Fruit fly (Drosophila melanogaster) whole organism, embryonic: Measurements from ENCODE around the gene CG42399.

Experiments
- B-H2 ChIP-seq: fragments of 200-800 bp; sonication (Bioruptor generic); optimal IDR thresholded peaks from 2 replicates; lab custom pipeline; 2018; ENCODE audit warnings: missing biosample characterization, mild to moderate bottlenecking, missing genetic modification characterization
- BEAF-32 ChIP-seq: fragments of 200-800 bp; sonication (Bioruptor generic); optimal IDR thresholded peaks from 3 replicates; lab custom pipeline; 2017; ENCODE audit warnings: missing biosample characterization, missing genetic modification characterization, mild to moderate bottlenecking, moderate library complexity, missing genetic modification reagents
- Bgb ChIP-seq: fragments of 200-800 bp; sonication (Bioruptor generic); IDR thresholded peaks from 2 replicates; pipeline ENCODE4 v1.3.6; 2022; ENCODE audit warnings: missing biosample characterization, missing genetic modification characterization; ENCODE audit not compliant: partially characterized antibody
- CG10321 ChIP-seq: fragments of 200-800 bp; sonication (Bioruptor generic); IDR thresholded peaks from 2 replicates; pipeline ENCODE4 v1.3.6; 2022; ENCODE audit warnings: missing biosample characterization, missing genetic modification characterization
- CG10565 ChIP-seq: fragments of 200-800 bp; sonication (Bioruptor generic); optimal IDR thresholded peaks from 3 replicates; lab custom pipeline; 2016; ENCODE audit warnings: missing biosample characterization, mild to moderate bottlenecking, missing genetic modification characterization
- CG12769 ChIP-seq: fragments of 200-800 bp; sonication (Bioruptor generic); optimal IDR thresholded peaks from 2 replicates; lab custom pipeline; 2019; ENCODE audit warnings: missing biosample characterization, mild to moderate bottlenecking, missing genetic modification characterization, moderate library complexity
- CG13296 ChIP-seq: fragments of 200-800 bp; sonication (Bioruptor generic); optimal IDR thresholded peaks from 3 replicates; lab custom pipeline; 2018; ENCODE audit warnings: missing biosample characterization, mild to moderate bottlenecking, missing genetic modification characterization
- CG16815 ChIP-seq: fragments of 200-800 bp; sonication (Bioruptor generic); optimal IDR thresholded peaks from 3 replicates; lab custom pipeline; 2017; ENCODE audit warnings: missing biosample characterization, mild to moderate bottlenecking, missing genetic modification characterization
- CG31441 ChIP-seq: fragments of 200-800 bp; sonication (Bioruptor generic); IDR thresholded peaks from 2 replicates; pipeline ENCODE4 v1.3.6; 2022; ENCODE audit warnings: missing biosample characterization, missing genetic modification characterization
- CG32772 ChIP-seq: fragments of 200-800 bp; sonication (Bioruptor generic); IDR thresholded peaks from 2 replicates; pipeline ENCODE4 v1.3.6; 2022; ENCODE audit warnings: missing biosample characterization, missing genetic modification characterization
- CG33557 ChIP-seq: fragments of 200-800 bp; sonication (Bioruptor generic); optimal IDR thresholded peaks from 2 replicates; lab custom pipeline; 2019; ENCODE audit warnings: missing biosample characterization, mild to moderate bottlenecking, missing genetic modification characterization, moderate library complexity
- CG3407 ChIP-seq: fragments of 200-800 bp; sonication (Bioruptor generic); optimal IDR thresholded peaks from 2 replicates; lab custom pipeline; 2018; ENCODE audit warnings: missing biosample characterization, mild to moderate bottlenecking, missing genetic modification characterization
- CG7786 ChIP-seq: fragments of 200-800 bp; sonication (Bioruptor generic); optimal IDR thresholded peaks from 2 replicates; lab custom pipeline; 2016; ENCODE audit warnings: missing biosample characterization, missing genetic modification characterization
- CG7963 ChIP-seq: fragments of 200-800 bp; sonication (Bioruptor generic); IDR thresholded peaks from 3 replicates; pipeline ENCODE4 v1.3.6; 2022; ENCODE audit warnings: missing biosample characterization, missing genetic modification characterization; ENCODE audit not compliant: partially characterized antibody
- CG8290 ChIP-seq, 3 experiments: fragments of 200-800 bp; sonication (Bioruptor generic); optimal IDR thresholded peaks; 2 replicates each; lab custom pipeline; 2016 to 2019; ENCODE audit warnings: missing biosample characterization in 3 of 3, missing genetic modification characterization in 3 of 3, mild to moderate bottlenecking in 2 of 3, moderate library complexity in 1 of 3
- CG8388 ChIP-seq: fragments of 200-800 bp; sonication (Bioruptor generic); optimal IDR thresholded peaks from 2 replicates; lab custom pipeline; 2019; ENCODE audit warnings: missing biosample characterization, mild to moderate bottlenecking, missing genetic modification characterization, moderate library complexity
- CG9609 ChIP-seq: fragments of 200-800 bp; sonication (Bioruptor generic); optimal IDR thresholded peaks from 3 replicates; lab custom pipeline; 2016; ENCODE audit warnings: missing biosample characterization, missing genetic modification characterization
- D19A ChIP-seq: fragments of 200-800 bp; optimal IDR thresholded peaks from 3 replicates; lab custom pipeline; 2019; ENCODE audit warnings: missing biosample characterization, mild to moderate bottlenecking, missing genetic modification characterization, moderate library complexity
- Dbx ChIP-seq: fragments of 200-800 bp; sonication (Bioruptor generic); IDR thresholded peaks from 3 replicates; pipeline ENCODE4 v1.3.6; 2022; ENCODE audit warnings: missing biosample characterization, missing genetic modification characterization
- Hr78 ChIP-seq, 2 experiments: fragments of 200-800 bp in 1 of 2; fragments of >200 bp in 1 of 2; sonication (Bioruptor generic) in 1 of 2; optimal IDR thresholded peaks; 2 replicates each; lab custom pipeline; 2017 to 2019; ENCODE audit warnings: missing biosample characterization in 2 of 2, missing genetic modification characterization in 2 of 2, mild to moderate bottlenecking in 1 of 2, moderate library complexity in 1 of 2
- Kr ChIP-seq: fragments of 200-800 bp; sonication (Bioruptor generic); optimal IDR thresholded peaks from 2 replicates; lab custom pipeline; 2017; ENCODE audit warnings: missing biosample characterization, mild to moderate bottlenecking, missing genetic modification characterization
- Med ChIP-seq: fragments of 200-800 bp; sonication (Bioruptor generic); peaks from one replicate; lab custom pipeline; 2016; ENCODE audit warnings: missing biosample characterization, missing genetic modification characterization, mild to moderate bottlenecking, inconsistent platforms, moderate library complexity
- Mes4 ChIP-seq: fragments of 200-800 bp; sonication (Bioruptor generic); optimal IDR thresholded peaks from 2 replicates; lab custom pipeline; 2016; ENCODE audit warnings: missing biosample characterization, missing genetic modification characterization
- Optix ChIP-seq: fragments of 200-800 bp; sonication (Bioruptor generic); IDR thresholded peaks from 3 replicates; pipeline ENCODE4 v1.3.6; 2022; ENCODE audit warnings: missing biosample characterization, missing genetic modification characterization
- Pdp1 ChIP-seq, 2 experiments: fragments of 200-800 bp; sonication (Bioruptor generic); optimal IDR thresholded peaks; 3 replicates each; lab custom pipeline; 2016; ENCODE audit warnings: missing biosample characterization in 2 of 2, missing genetic modification characterization in 2 of 2, mild to moderate bottlenecking in 1 of 2, moderate library complexity in 1 of 2
- Six4 ChIP-seq: fragments of 200-800 bp; sonication (Bioruptor generic); optimal IDR thresholded peaks from 2 replicates; lab custom pipeline; 2016; ENCODE audit warnings: missing biosample characterization, missing genetic modification characterization
- Sry-β ChIP-seq: fragments of 200-800 bp; sonication (Bioruptor generic); optimal IDR thresholded peaks from 2 replicates; lab custom pipeline; 2018; ENCODE audit warnings: missing biosample characterization, mild to moderate bottlenecking, missing genetic modification characterization, moderate library complexity
- Vsx1 ChIP-seq: fragments of 200-800 bp; sonication (Bioruptor generic); optimal IDR thresholded peaks from 2 replicates; lab custom pipeline; 2017; ENCODE audit warnings: missing biosample characterization, mild to moderate bottlenecking, missing genetic modification characterization, missing genetic modification reagents
- ash1 ChIP-seq: fragments of 200-800 bp; sonication (Bioruptor generic); optimal IDR thresholded peaks from 2 replicates; lab custom pipeline; 2018; ENCODE audit warnings: missing biosample characterization, mild to moderate bottlenecking, missing genetic modification characterization
- cad ChIP-seq: fragments of >200 bp; optimal IDR thresholded peaks from 2 replicates; lab custom pipeline; 2017; ENCODE audit warnings: missing biosample characterization, missing genetic modification characterization
- da ChIP-seq: fragments of 200-800 bp; sonication (Bioruptor generic); optimal IDR thresholded peaks from 2 replicates; lab custom pipeline; 2016; ENCODE audit warnings: missing biosample characterization, missing genetic modification characterization
- dati ChIP-seq: fragments of 200-800 bp; sonication (Bioruptor generic); IDR thresholded peaks from 2 replicates; pipeline ENCODE4 v1.3.6; 2022; ENCODE audit warnings: missing biosample characterization, missing genetic modification characterization
- dmrt99B ChIP-seq: fragments of 200-800 bp; sonication (Bioruptor generic); optimal IDR thresholded peaks from 2 replicates; lab custom pipeline; 2018; ENCODE audit warnings: missing biosample characterization, mild to moderate bottlenecking, missing genetic modification characterization, moderate library complexity
- dpn ChIP-seq, 2 experiments: fragments of 200-800 bp; sonication (Bioruptor generic); optimal IDR thresholded peaks; 3 replicates each; lab custom pipeline; 2016; ENCODE audit warnings: missing biosample characterization in 2 of 2, missing genetic modification characterization in 2 of 2
- en ChIP-seq: fragments of 200-800 bp; sonication (Bioruptor generic); optimal IDR thresholded peaks from 2 replicates; lab custom pipeline; 2016; ENCODE audit warnings: missing biosample characterization, missing genetic modification characterization
- eyg ChIP-seq: fragments of 200-800 bp; sonication (Bioruptor generic); optimal IDR thresholded peaks from 3 replicates; lab custom pipeline; 2016; ENCODE audit warnings: missing biosample characterization, missing genetic modification characterization
- hb ChIP-seq: fragments of 200-800 bp; sonication (Bioruptor generic); IDR thresholded peaks from 3 replicates; pipeline ENCODE4 v1.3.6; 2022; ENCODE audit warnings: missing biosample characterization, missing genetic modification characterization; ENCODE audit not compliant: partially characterized antibody
- her ChIP-seq: fragments of 200-800 bp; sonication (Bioruptor generic); optimal IDR thresholded peaks from 2 replicates; lab custom pipeline; 2016; ENCODE audit warnings: missing biosample characterization, missing genetic modification characterization
- jumu ChIP-seq: fragments of 200-800 bp; sonication (Bioruptor generic); optimal IDR thresholded peaks from 3 replicates; lab custom pipeline; 2016; ENCODE audit warnings: missing biosample characterization, missing genetic modification characterization
- lola ChIP-seq, 3 experiments: fragments of >200 bp in 2 of 3; fragments of 200-800 bp in 1 of 3; sonication (Bioruptor generic) in 1 of 3; optimal IDR thresholded peaks; 2 replicates each; lab custom pipeline; 2017 to 2019; ENCODE audit warnings: missing biosample characterization in 3 of 3, missing genetic modification characterization in 3 of 3, mild to moderate bottlenecking in 1 of 3, moderate library complexity in 1 of 3
- maf-S ChIP-seq: fragments of 200-800 bp; sonication (Bioruptor generic); optimal IDR thresholded peaks from 2 replicates; lab custom pipeline; 2016; ENCODE audit warnings: missing biosample characterization, missing genetic modification characterization
- mld ChIP-seq: fragments of 200-800 bp; sonication (Bioruptor generic); IDR thresholded peaks from 3 replicates; pipeline ENCODE4 v1.3.6; 2022; ENCODE audit warnings: missing biosample characterization, missing genetic modification characterization; ENCODE audit not compliant: partially characterized antibody
- nerfin-2 ChIP-seq: fragments of 200-800 bp; sonication (Bioruptor generic); IDR thresholded peaks from 2 replicates; pipeline ENCODE4 v1.3.6; 2022; ENCODE audit warnings: missing biosample characterization, missing genetic modification characterization; ENCODE audit not compliant: partially characterized antibody
- onecut ChIP-seq: fragments of 200-800 bp; sonication (Bioruptor generic); IDR thresholded peaks from 2 replicates; pipeline ENCODE4 v1.3.6; 2022; ENCODE audit warnings: missing biosample characterization, missing genetic modification characterization
- pho ChIP-seq: fragments of 200-800 bp; sonication (Bioruptor generic); optimal IDR thresholded peaks from 2 replicates; lab custom pipeline; 2016; ENCODE audit warnings: missing biosample characterization, missing genetic modification characterization
- tna ChIP-seq: fragments of 200-800 bp; sonication (Bioruptor generic); IDR thresholded peaks from 2 replicates; pipeline ENCODE4 v1.3.6; 2022; ENCODE audit warnings: missing biosample characterization, missing genetic modification characterization; ENCODE audit not compliant: partially characterized antibody
- tup ChIP-seq: fragments of 200-800 bp; sonication (Bioruptor generic); optimal IDR thresholded peaks from 2 replicates; lab custom pipeline; 2016; ENCODE audit warnings: missing biosample characterization, mild to moderate bottlenecking, missing genetic modification characterization, moderate library complexity

CG42399 gene

DNA sequence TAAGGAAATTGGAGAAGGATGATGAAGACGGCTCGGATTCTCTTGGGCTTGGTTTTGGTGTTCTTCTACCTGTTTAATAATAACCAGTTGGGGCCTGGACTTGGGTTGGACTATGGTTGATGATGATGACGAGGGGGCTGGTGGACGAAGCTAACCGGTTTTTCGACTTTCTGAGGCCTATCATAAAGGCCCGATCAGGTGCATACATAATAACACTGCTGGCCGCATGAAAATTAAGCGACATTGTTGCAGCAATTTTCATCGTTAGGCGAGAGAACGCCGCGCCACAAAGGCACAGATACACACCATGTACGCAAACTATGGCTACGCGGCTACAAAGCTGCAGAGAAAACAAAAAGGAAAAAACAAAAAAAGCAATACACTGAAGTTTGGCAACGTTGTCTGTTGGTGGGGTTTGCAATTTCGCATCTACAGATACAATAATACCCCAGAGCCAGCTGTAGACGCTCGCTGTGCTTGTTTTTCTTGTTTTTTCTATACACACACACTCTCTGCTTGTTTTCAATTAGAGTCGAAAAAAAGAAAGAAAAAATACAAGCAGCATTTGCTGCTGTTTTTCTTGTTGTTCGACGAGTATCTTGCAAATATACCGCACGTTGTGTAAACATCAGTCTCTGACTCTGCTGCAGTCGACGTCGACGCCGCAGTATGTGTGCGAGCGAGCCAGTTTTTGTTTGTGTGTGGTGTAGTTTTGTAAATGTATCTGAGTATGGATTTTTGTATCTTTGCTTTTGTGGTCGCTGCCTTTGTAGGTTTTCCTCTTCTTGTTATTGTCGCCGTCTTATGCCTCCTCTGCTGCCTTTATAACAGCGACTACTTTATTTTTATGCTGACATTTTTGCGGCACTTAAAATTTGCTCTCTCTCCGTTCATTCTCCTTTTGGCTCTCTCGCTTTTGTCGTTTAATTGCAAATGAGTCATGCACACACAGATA lies 13.3 kb upstream of the CG42399 start (continued):
- peak; percentile 74 for TF ChIP-seq eyg
- no peak for TF ChIP-seq dati (GFP tag; lab: Robert Waterston, UW)
- peak; percentile 49 for TF ChIP-seq Mes4 (GFP tag; lab: Kevin White, UChicago)
- peak; percentile 41 for TF ChIP-seq en (GFP tag; lab: Kevin White, UChicago)
- peak in 1 of 3 experiments; percentile 34 for TF ChIP-seq lola (GFP tag; optimal IDR thresholded peaks at IDR 0.05; lab: Kevin White, UChicago)
- no peak for TF ChIP-seq CG16815
- no peak for TF ChIP-seq tna
- no peak for TF ChIP-seq CG10565 (GFP tag; lab: Kevin White, UChicago)
- TF ChIP-seq Hr78 (GFP tag; optimal IDR thresholded peaks at IDR 0.05; lab: Kevin White, UChicago) = peak in 1 of 2 experiments; percentile 15
- peak; percentile 37 for TF ChIP-seq D19A (tag; lab: Kevin White, UChicago)
- peak; percentile 43 for TF ChIP-seq CG8388
- peak; percentile 96 for TF ChIP-seq B-H2 (GFP tag; lab: Kevin White, UChicago)
- peak; percentile 17 for TF ChIP-seq Sry-β (GFP tag; lab: Kevin White, UChicago)
- peak; percentile 68 for TF ChIP-seq her (GFP tag; lab: Kevin White, UChicago)
- no peak for TF ChIP-seq nerfin-2 (GFP tag; lab: Robert Waterston, UW)
- TF ChIP-seq Vsx1 (GFP tag; lab: Kevin White, UChicago) = peak; percentile 84
- TF ChIP-seq CG13296 (GFP tag; lab: Kevin White, UChicago) = peak; percentile 96
- TF ChIP-seq jumu (GFP tag; lab: Kevin White, UChicago) = peak; percentile 56
- peak; percentile 72 for TF ChIP-seq CG7786 (GFP tag; lab: Kevin White, UChicago)
- peak; percentile 87 for TF ChIP-seq Kr (GFP tag; lab: Kevin White, UChicago)
- TF ChIP-seq Bgb = no peak
- TF ChIP-seq CG32772 = no peak
- TF ChIP-seq da (GFP tag; lab: Kevin White, UChicago) = no peak
- TF ChIP-seq Six4 = peak; percentile 14
- TF ChIP-seq mld (GFP tag; lab: Robert Waterston, UW) = no peak
- TF ChIP-seq Optix (GFP tag; lab: Robert Waterston, UW) = no peak
- no peak for TF ChIP-seq CG10321 (GFP tag; lab: Robert Waterston, UW)
- peak in 1 of 2 experiments; percentile 4 for TF ChIP-seq dpn (GFP tag; optimal IDR thresholded peaks at IDR 0.05; lab: Kevin White, UChicago)
- no peak for TF ChIP-seq Dbx (GFP tag; lab: Robert Waterston, UW)
- no peak for TF ChIP-seq CG31441 (GFP tag; lab: Robert Waterston, UW)
- peak; percentile 69 for TF ChIP-seq pho (GFP tag; lab: Kevin White, UChicago)
- no peak for TF ChIP-seq tup (GFP tag; lab: Kevin White, UChicago)
- TF ChIP-seq CG33557 (GFP tag; lab: Kevin White, UChicago) = peak; percentile 56
- TF ChIP-seq maf-S = peak; percentile 38
- no peak for TF ChIP-seq CG7963
- TF ChIP-seq hb (GFP tag; lab: Robert Waterston, UW) = no peak

DNA sequence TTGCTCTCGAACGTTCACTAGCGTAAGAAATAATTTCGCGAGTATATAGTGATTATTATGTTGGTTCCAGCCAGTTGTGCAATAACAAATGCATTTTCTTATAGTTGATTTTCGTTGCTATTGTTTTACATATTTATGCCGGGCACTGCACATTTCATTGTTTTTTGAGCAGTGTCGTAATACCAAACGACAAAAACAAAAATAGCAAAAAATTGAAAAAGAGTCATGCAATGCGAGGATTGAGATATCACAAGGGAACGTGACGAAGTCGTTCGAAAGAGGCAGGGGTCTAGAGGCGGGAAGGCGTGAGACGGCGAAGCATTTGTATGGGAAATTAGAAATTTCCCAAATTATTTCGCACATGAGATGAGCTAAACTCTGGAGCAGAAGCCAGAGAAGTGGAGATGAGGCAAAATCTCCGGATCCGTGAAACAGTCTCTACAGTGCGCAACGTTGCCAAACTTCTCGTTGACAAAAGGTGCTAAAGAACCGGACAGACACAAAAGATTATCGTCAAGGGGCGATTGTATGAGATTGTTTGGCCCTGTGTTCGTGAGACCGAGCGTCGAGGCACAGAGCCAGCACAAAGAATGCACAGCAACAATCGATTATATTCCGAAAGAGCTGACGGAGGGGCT lies 12.3 kb upstream of the CG42399 start:
- TF ChIP-seq onecut (GFP tag; lab: Robert Waterston, UW) (peak; percentile 87), ash1 (peak; percentile 31), dmrt99B (tag; lab: Kevin White, UChicago) (no peak), CG3407 (peak; percentile 99), BEAF-32 (GFP tag; lab: Kevin White, UChicago) (no peak), nerfin-2 (GFP tag; lab: Robert Waterston, UW) (no peak), CG9609 (GFP tag; lab: Kevin White, UChicago) (no peak), CG12769 (peak; percentile 6), cad (peak; percentile 30), Pdp1 (GFP tag; optimal IDR thresholded peaks at IDR 0.05; lab: Kevin White, UChicago) (peak in 1 of 2 experiments; percentile 35), CG8290 (GFP tag; optimal IDR thresholded peaks at IDR 0.05; lab: Kevin White, UChicago) (no peak), CG8290 (tag; optimal IDR thresholded peaks at IDR 0.05; lab: Kevin White, UChicago) (peak in 1 of 2 experiments; percentile 7), Med (GFP tag; lab: Kevin White, UChicago) (peak; percentile 63)
